Fruit fly (Drosophila melanogaster): Measurements from ENCODE around the gene loj.

loj gene

DNA sequence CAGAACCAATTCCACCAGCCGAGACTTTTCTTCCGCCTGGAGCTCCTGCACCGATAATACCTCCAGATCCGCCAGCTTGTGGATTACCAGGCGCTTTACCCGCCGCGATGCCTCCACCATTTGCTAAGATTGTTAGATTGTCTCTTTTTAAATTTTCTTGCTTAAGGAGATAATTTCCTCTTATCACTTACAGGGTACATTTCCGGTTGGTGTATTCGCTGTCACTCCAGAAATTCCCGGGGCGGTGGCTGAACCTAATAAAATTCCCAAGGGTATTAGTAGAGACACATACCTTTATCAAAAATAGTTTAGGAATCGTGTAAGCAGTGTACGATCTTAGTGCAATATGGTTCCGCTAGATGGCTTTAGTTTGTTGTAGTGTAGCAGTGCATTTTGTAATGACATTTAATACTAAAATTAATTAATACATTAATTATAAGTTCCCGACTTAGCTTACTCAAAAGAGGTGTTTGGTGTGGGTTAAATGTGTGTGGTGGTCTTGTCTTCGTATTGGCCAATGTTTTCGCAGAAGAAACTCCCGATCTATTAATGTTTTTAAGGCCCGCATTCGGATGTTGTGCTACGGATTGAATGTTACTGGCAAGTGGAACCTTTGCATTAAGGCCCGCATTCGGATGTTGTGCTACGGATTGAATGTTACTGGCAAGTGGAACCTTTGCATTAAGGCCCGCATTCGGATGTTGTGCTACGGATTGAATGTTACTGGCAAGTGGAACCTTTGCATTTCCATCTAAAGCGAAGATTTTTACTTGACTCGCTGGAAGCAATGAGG, 30.0 kb downstream of the loj start (continued):
- TF ChIP-seq Ets96B (tag; optimal IDR thresholded peaks at IDR 0.05) = no peak
- peak; percentile 87 for TF ChIP-seq Eip78C (GFP tag)
- peak; percentile 15 for TF ChIP-seq OdsH (GFP tag; optimal IDR thresholded peaks at IDR 0.05)
- no peak for TF ChIP-seq salr (GFP tag; optimal IDR thresholded peaks at IDR 0.05)
- TF ChIP-seq CG10631 (GFP tag; optimal IDR thresholded peaks at IDR 0.05) = no peak
- peak; percentile 63 for TF ChIP-seq svp (GFP tag)
- TF ChIP-seq Blimp-1 (GFP tag; optimal IDR thresholded peaks at IDR 0.05) = peak; percentile 3
- peak; percentile 43 for TF ChIP-seq lz (GFP tag; optimal IDR thresholded peaks at IDR 0.05)
- TF ChIP-seq CG4318 (GFP tag; optimal IDR thresholded peaks at IDR 0.05) = no peak
- peak; percentile 41 for TF ChIP-seq CG10669 (GFP tag; optimal IDR thresholded peaks at IDR 0.05)
- no peak for TF ChIP-seq CG8632 (GFP tag; optimal IDR thresholded peaks at IDR 0.05)
- TF ChIP-seq topi (GFP tag; optimal IDR thresholded peaks at IDR 0.05) = peak; percentile 41
- no peak for TF ChIP-seq CG31627 (GFP tag; optimal IDR thresholded peaks at IDR 0.05)
- TF ChIP-seq cyc (GFP tag; optimal IDR thresholded peaks at IDR 0.05) = peak; percentile 26
- TF ChIP-seq CG32006 (GFP tag; optimal IDR thresholded peaks at IDR 0.05) = no peak
- TF ChIP-seq esn (GFP tag; optimal IDR thresholded peaks at IDR 0.05) = no peak
- no peak for TF ChIP-seq CG11762 (GFP tag; optimal IDR thresholded peaks at IDR 0.05; ENCODE audit: insufficient read depth)
- no peak for TF ChIP-seq CG8119 (GFP tag; IDR thresholded peaks at IDR 0.05)
- no peak for TF ChIP-seq CG34406 (GFP tag; optimal IDR thresholded peaks at IDR 0.05)

DNA sequence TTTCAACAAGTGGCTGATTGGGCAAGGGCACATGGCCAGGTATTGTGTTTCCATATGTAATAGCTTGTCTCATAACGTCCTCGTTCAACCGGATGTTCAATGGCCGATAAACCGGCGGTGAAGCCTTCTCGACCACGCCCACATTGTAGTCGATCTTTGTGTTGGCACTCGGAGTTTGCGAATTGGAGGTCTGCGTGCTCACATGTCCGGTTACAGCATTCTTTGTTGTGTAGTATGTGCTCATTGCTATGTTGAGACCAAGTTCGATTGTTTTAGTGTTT, 30.6 kb downstream of the loj start:
- TF ChIP-seq fd59A (GFP tag; optimal IDR thresholded peaks at IDR 0.05) = no peak
- no peak for TF ChIP-seq fd85E (GFP tag; optimal IDR thresholded peaks at IDR 0.05)
- no peak for TF ChIP-seq CG7368 (GFP tag; optimal IDR thresholded peaks at IDR 0.05)
- TF ChIP-seq CG16779 (tag; optimal IDR thresholded peaks at IDR 0.05) = no peak
- TF ChIP-seq Eip78C (GFP tag) = no peak
- TF ChIP-seq ss (GFP tag; optimal IDR thresholded peaks at IDR 0.05) = no peak
- no peak for TF ChIP-seq CG3919 (GFP tag; optimal IDR thresholded peaks at IDR 0.05)
- TF ChIP-seq CG6792 (GFP tag; optimal IDR thresholded peaks at IDR 0.05) = no peak
- TF ChIP-seq Sox15 (GFP tag; optimal IDR thresholded peaks at IDR 0.05) = no peak
- TF ChIP-seq lz (GFP tag; optimal IDR thresholded peaks at IDR 0.05) = no peak
- TF ChIP-seq Lpt (GFP tag; optimal IDR thresholded peaks at IDR 0.05) = no peak
- TF ChIP-seq Hr38 (GFP tag; optimal IDR thresholded peaks at IDR 0.05) = no peak
- TF ChIP-seq CG1621 (tag; optimal IDR thresholded peaks at IDR 0.05) = no peak
- TF ChIP-seq CG9139 (GFP tag; optimal IDR thresholded peaks at IDR 0.05) = no peak
- TF ChIP-seq eg (GFP tag; IDR thresholded peaks at IDR 0.05) = no peak
- no peak for TF ChIP-seq net (GFP tag; optimal IDR thresholded peaks at IDR 0.05)
- no peak for TF ChIP-seq pdm3 (GFP tag; optimal IDR thresholded peaks at IDR 0.05)
- no peak for TF ChIP-seq CG8632 (GFP tag; optimal IDR thresholded peaks at IDR 0.05)
- TF ChIP-seq CG31627 (GFP tag; optimal IDR thresholded peaks at IDR 0.05) = no peak

DNA sequence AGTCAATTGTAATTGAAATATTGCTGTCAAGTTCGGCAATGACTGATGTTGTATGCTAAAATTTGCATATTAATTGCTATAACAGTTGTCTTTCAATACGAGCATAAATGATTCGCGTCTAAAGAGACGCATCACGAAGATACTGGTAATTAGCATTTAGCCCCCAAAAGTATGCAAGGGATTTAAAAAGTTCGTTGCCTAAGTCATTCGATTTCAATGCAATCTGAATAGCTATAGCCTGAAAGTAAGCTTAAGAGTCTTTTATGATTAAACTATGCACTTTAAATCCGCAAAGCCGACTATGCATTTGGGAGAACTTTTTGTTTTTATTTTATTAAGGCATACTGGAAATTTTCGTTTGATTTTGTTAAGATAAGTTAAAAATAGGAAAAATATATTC, 34.8 kb downstream of the loj start:
- TF ChIP-seq topi (GFP tag; optimal IDR thresholded peaks at IDR 0.05) = no peak
- no peak for TF ChIP-seq acj6 (GFP tag; optimal IDR thresholded peaks at IDR 0.05)
- TF ChIP-seq fd85E (GFP tag; optimal IDR thresholded peaks at IDR 0.05) = no peak
- no peak for TF ChIP-seq Eip78C (GFP tag)
- no peak for TF ChIP-seq CG6276 (GFP tag; optimal IDR thresholded peaks at IDR 0.05)
- TF ChIP-seq fkh (GFP tag; optimal IDR thresholded peaks at IDR 0.05) = no peak
- TF ChIP-seq dac (GFP tag; optimal IDR thresholded peaks at IDR 0.05) = no peak
- no peak for TF ChIP-seq CG8319 (GFP tag; optimal IDR thresholded peaks at IDR 0.05)
- TF ChIP-seq CG10669 (GFP tag; optimal IDR thresholded peaks at IDR 0.05) = no peak
